Fruit fly (Drosophila melanogaster): ENCODE data around the gene CG10038.

DNA sequence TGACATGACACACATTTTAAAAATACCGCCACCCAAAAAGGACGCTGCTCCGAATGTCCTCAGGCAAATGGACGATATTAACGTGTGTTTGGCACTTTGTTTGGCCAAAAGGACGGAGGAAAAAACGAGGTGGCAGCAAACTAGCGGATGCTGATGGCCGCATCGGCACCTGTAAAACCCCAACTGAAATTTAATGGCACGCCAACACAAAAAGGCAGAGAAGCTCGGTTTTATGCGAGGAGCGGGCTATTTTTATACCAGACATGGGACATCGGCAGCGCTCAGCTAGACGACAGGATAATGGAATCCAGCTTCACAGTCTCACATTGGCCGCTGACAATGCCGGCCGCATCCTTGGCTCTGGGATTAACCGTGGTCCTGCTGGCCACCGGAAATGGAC, 35.5 kb upstream of the CG10038 start, which contains the start of gene Sol1:
- TF ChIP-seq dmrt93B (GFP tag; optimal IDR thresholded peaks at IDR 0.05) (no peak), fru (GFP tag; optimal IDR thresholded peaks at IDR 0.05) (no peak), lola (GFP tag; optimal IDR thresholded peaks at IDR 0.05) (no peak), OdsH (GFP tag; optimal IDR thresholded peaks at IDR 0.05) (no peak), Vsx2 (GFP tag; optimal IDR thresholded peaks at IDR 0.05; ENCODE audit: partially characterized antibody) (no peak), brk (GFP tag; optimal IDR thresholded peaks at IDR 0.05) (no peak), CG32264 (GFP tag; optimal IDR thresholded peaks at IDR 0.05) (no peak), Sp1 (GFP tag; optimal IDR thresholded peaks at IDR 0.05) (no peak), tai (GFP tag; optimal IDR thresholded peaks at IDR 0.05) (no peak), Abd-B (GFP tag; optimal IDR thresholded peaks at IDR 0.05) (no peak), sage (GFP tag; optimal IDR thresholded peaks at IDR 0.05) (no peak), Hr78 (GFP tag; optimal IDR thresholded peaks at IDR 0.05) (no peak)

All from whole organism, wandering third instar larva.